Worm (Caenorhabditis elegans): ENCODE measurements around the gene phy-4.

DNA sequence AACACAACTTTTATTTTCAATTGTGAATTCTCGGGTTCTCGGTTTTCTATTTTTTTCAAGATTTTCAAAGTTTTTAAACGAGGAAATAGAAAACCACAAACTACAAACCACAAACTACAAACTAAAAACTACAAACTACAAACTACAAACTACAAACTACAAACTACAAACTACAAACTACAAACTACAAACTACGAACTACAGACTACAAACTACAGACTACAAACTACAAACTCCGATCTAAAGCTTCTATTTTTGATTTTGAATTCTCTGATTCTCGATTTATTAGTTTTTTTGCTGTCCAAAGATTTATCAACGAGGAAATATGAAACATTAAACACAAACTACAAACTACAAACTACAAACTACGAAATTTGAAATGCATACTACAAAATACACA is 36.8 kb upstream of the phy-4 start:
- TF ChIP-seq K09A11.1 (tag; optimal IDR thresholded peaks at IDR 0.05; ENCODE audit: insufficient read depth) (no peak), mec-3 (tag; optimal IDR thresholded peaks at IDR 0.05; ENCODE audit: borderline replicate concordance) (no peak), fkh-10 (GFP tag; optimal IDR thresholded peaks at IDR 0.05) (no peak), dmd-4 (tag; optimal IDR thresholded peaks at IDR 0.05; ENCODE audit: borderline replicate concordance) (no peak), odd-2 (tag; optimal IDR thresholded peaks at IDR 0.05) (no peak), pha-2 (tag; optimal IDR thresholded peaks at IDR 0.05) (no peak), ama-1 (optimal IDR thresholded peaks at IDR 0.05) (no peak), pha-4 (tag; optimal IDR thresholded peaks at IDR 0.05) (no peak), hlh-13 (GFP tag; optimal IDR thresholded peaks at IDR 0.05) (no peak), nfya-1 (tag; optimal IDR thresholded peaks at IDR 0.05) (no peak), tbx-7 (tag; optimal IDR thresholded peaks at IDR 0.05) (no peak)
